Fruit fly (Drosophila melanogaster): ENCODE results near the gene CG12608.

Gene CG12608

dm6 chrX:15364467-15364866 is 20.0 kb upstream of the CG12608 start:
- TF ChIP-seq svp (GFP tag) (peak; percentile 55), CG10669 (GFP tag; optimal IDR thresholded peaks at IDR 0.05) (peak; percentile 4), CG15336 (GFP tag; IDR thresholded peaks at IDR 0.05) (no peak), acj6 (GFP tag; optimal IDR thresholded peaks at IDR 0.05) (peak; percentile 47), Eip75B (GFP tag; optimal IDR thresholded peaks at IDR 0.05) (no peak)

dm6 chrX:15363649-15364048 is 19.2 kb upstream of the CG12608 start:
- TF ChIP-seq CG3032 (tag; optimal IDR thresholded peaks at IDR 0.05) (peak; percentile 20), ss (GFP tag; optimal IDR thresholded peaks at IDR 0.05) (peak in 1 of 2 experiments; percentile 20), acj6 (GFP tag; optimal IDR thresholded peaks at IDR 0.05) (peak; percentile 27), Eip78C (GFP tag) (peak; percentile 21), CG3919 (GFP tag; optimal IDR thresholded peaks at IDR 0.05) (peak; percentile 12), Hr39 (GFP tag; optimal IDR thresholded peaks at IDR 0.05) (no peak)

dm6 chrX:15360961-15361360 is 16.5 kb upstream of the CG12608 start, which contains the start of gene Pp1-13C:
Gene Pp1-13C (minus strand): TSS chrX:15361061.
- TF ChIP-seq CG1621 (tag; optimal IDR thresholded peaks at IDR 0.05), result no peak
- TF ChIP-seq CG11294 (GFP tag; IDR thresholded peaks at IDR 0.05), result no peak
- TF ChIP-seq pdm3 (GFP tag; optimal IDR thresholded peaks at IDR 0.05), result no peak
- no peak for TF ChIP-seq acj6 (GFP tag; optimal IDR thresholded peaks at IDR 0.05)
- no peak for TF ChIP-seq Blimp-1 (GFP tag; optimal IDR thresholded peaks at IDR 0.05)
- TF ChIP-seq svp (GFP tag), result no peak
- TF ChIP-seq esn (GFP tag; optimal IDR thresholded peaks at IDR 0.05), result no peak
- TF ChIP-seq net (GFP tag; optimal IDR thresholded peaks at IDR 0.05), result no peak
- TF ChIP-seq fd59A (GFP tag; optimal IDR thresholded peaks at IDR 0.05), result no peak
- no peak for TF ChIP-seq CG4318 (GFP tag; optimal IDR thresholded peaks at IDR 0.05)

- TF ChIP-seq salr (GFP tag; optimal IDR thresholded peaks at IDR 0.05) (no peak), Hr39 (GFP tag; optimal IDR thresholded peaks at IDR 0.05) (no peak), fd59A (GFP tag; optimal IDR thresholded peaks at IDR 0.05) (no peak), dac (GFP tag; optimal IDR thresholded peaks at IDR 0.05) (no peak), lz (GFP tag; optimal IDR thresholded peaks at IDR 0.05) (no peak), topi (GFP tag; optimal IDR thresholded peaks at IDR 0.05) (no peak), CG11294 (GFP tag; IDR thresholded peaks at IDR 0.05) (no peak), CG34406 (GFP tag; optimal IDR thresholded peaks at IDR 0.05) (no peak), Ets96B (tag; optimal IDR thresholded peaks at IDR 0.05) (no peak), acj6 (GFP tag; optimal IDR thresholded peaks at IDR 0.05) (no peak)
Observed at dm6 chrX:15356410-15356809, 12.0 kb upstream of the CG12608 start.

DNA sequence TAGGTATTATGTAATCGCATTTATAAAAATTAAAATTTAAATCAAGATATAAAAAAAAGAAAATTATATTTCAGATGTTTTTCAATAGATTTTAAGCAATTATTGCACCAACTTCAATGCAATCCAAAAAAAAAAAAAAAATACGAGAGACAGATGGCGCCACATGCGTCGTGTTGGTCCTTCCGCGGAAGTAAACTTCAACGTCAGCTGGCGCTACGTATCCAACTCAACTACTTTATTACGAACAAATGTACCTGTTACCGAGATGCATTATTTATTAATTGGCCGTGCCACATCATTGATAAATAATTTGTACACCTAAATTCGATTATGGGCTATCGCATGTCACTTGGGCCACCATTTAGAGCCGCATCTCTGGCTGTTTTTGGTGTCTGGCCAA is 9.2 kb upstream of the CG12608 start:
- TF ChIP-seq CG10669 (GFP tag; optimal IDR thresholded peaks at IDR 0.05), result no peak
- no peak for TF ChIP-seq dac (GFP tag; optimal IDR thresholded peaks at IDR 0.05)
- TF ChIP-seq Gug (GFP tag; IDR thresholded peaks at IDR 0.05), result no peak

DNA sequence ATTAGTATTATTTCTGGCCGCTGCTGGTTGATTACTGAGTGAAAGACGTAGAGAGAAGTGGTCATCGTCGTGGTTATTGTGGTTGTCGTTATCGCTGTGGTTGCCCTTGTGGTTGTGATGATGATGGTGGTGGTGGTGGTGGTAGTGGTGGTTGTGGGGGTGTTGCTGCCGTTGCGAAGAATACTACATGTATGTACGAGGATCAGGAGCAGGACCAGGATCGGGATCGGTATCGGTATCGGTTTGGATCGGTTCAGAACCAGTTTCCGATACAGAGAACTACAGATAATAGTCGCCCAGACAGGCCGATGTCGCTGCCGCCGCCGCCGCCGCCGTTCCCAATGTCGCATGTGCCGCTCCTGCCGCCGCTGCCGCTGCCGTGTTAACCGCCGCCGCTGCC is 8.3 kb upstream of the CG12608 start:
- no peak for TF ChIP-seq CG32006 (GFP tag; optimal IDR thresholded peaks at IDR 0.05)
- no peak for TF ChIP-seq vri (GFP tag; optimal IDR thresholded peaks at IDR 0.05)
- TF ChIP-seq CG1621 (tag; optimal IDR thresholded peaks at IDR 0.05), result no peak
- TF ChIP-seq CG8119 (GFP tag; IDR thresholded peaks at IDR 0.05), result no peak
- TF ChIP-seq CG11762 (GFP tag; optimal IDR thresholded peaks at IDR 0.05; ENCODE audit: insufficient read depth), result no peak
- TF ChIP-seq pdm3 (GFP tag; optimal IDR thresholded peaks at IDR 0.05), result no peak
- no peak for TF ChIP-seq topi (GFP tag; optimal IDR thresholded peaks at IDR 0.05)
- TF ChIP-seq eg (GFP tag; IDR thresholded peaks at IDR 0.05), result no peak
- no peak for TF ChIP-seq dsx (GFP tag; optimal IDR thresholded peaks at IDR 0.05; ENCODE audit: poor library complexity, severe bottlenecking)
